Worm (Caenorhabditis elegans): Measurements from ENCODE around the gene idpb-1.

- TF ChIP-seq lsy-2 (tag; optimal IDR thresholded peaks at IDR 0.05) = no peak
- TF ChIP-seq pha-4 (tag; optimal IDR thresholded peaks at IDR 0.05) = no peak
- TF ChIP-seq ztf-11 (tag; optimal IDR thresholded peaks at IDR 0.05) = no peak
- no peak for TF ChIP-seq nhr-28 (tag; optimal IDR thresholded peaks at IDR 0.05)
- no peak for TF ChIP-seq mep-1 (tag; optimal IDR thresholded peaks at IDR 0.05)
Observed at ce11 chrII:5112082-5112481, 10.3 kb downstream of the idpb-1 start, which contains the start of gene F09C12.8.
